Fruit fly (Drosophila melanogaster) whole organism: ENCODE measurements around the gene CG42237.

Experiments
- CG8478 ChIP-seq: fragments of >200 bp; optimal IDR thresholded peaks from 2 replicates; lab custom pipeline; 2018; ENCODE audit warnings: inconsistent platforms
- Dll ChIP-seq: fragments of >200 bp; optimal IDR thresholded peaks from 2 replicates; lab custom pipeline; 2017
- pan ChIP-seq: fragments of >200 bp; optimal IDR thresholded peaks from 2 replicates; lab custom pipeline; 2017
- psq ChIP-seq: fragments of >200 bp; optimal IDR thresholded peaks from 2 replicates; lab custom pipeline; 2017
- usp ChIP-seq: fragments of >200 bp; optimal IDR thresholded peaks from 2 replicates; lab custom pipeline; 2017; ENCODE audit warnings: missing biosample characterization, missing genetic modification characterization, mixed read lengths

DNA sequence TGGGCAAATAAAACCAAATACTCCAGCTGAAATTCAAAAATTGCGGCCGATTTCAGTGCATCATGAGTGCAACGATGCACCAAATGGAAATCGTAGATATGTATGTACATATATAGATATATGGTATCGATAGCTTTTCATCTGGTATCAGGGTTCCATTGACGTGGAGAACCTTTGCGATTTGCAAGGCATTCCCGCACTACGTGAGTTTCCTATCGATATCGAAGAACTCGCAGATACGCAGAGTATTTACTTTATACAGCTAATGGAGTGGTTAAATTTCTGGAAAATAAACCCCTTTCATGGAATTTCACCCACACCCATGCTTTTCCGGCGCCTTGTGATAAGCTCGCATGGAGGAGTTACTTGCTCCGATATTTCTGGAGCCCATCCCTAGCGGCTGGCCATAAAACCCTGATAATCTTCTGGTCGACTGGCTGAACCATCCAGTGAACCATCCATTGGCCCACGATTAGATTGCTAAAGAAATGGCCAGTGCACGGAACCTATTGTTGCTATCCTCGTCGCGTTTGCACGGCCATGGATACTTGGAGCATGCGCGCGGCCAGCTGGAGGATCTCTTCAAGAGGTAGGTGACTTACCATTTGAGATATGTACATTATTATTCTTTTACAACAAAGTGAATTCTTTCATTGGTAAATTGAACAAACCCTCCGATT, 20.7 kb upstream of the CG42237 start, which contains the start of gene CG2200:
- TF ChIP-seq CG8478 (no peak), Dll (lab: Kevin White, UChicago) (no peak), psq (no peak), pan (lab: Kevin White, UChicago) (no peak), usp (GFP tag; lab: Kevin White, UChicago) (no peak)
